Fruit fly (Drosophila melanogaster) whole organism, embryonic: ENCODE results near the gene MtnD.

Source experiments
- Ada2b ChIP-seq: fragments of 200-800 bp; sonication (Bioruptor generic); IDR thresholded peaks from 2 replicates; pipeline ENCODE4 v1.3.6; 2022; ENCODE audit warnings: missing biosample characterization, missing genetic modification characterization
- Adf1 ChIP-seq: fragments of 200-800 bp; sonication (Bioruptor generic); IDR thresholded peaks from 2 replicates; pipeline ENCODE4 v1.3.6; 2022; ENCODE audit warnings: missing biosample characterization, missing genetic modification characterization
- Aef1 ChIP-seq: fragments of 200-800 bp; sonication (Bioruptor generic); IDR thresholded peaks from 3 replicates; pipeline ENCODE4 v1.3.6; 2022; ENCODE audit warnings: missing biosample characterization, missing genetic modification characterization
- BtbVII ChIP-seq: fragments of 200-800 bp; sonication (Bioruptor generic); optimal IDR thresholded peaks from 3 replicates; lab custom pipeline; 2017; ENCODE audit warnings: missing biosample characterization, mild to moderate bottlenecking, missing genetic modification characterization
- CG10267 ChIP-seq: fragments of 200-800 bp; sonication (Bioruptor generic); optimal IDR thresholded peaks from 2 replicates; lab custom pipeline; 2018; ENCODE audit warnings: missing biosample characterization, mild to moderate bottlenecking, missing genetic modification characterization, moderate library complexity
- CG14710 ChIP-seq: fragments of 200-800 bp; sonication (Bioruptor generic); optimal IDR thresholded peaks from 3 replicates; lab custom pipeline; 2019; ENCODE audit warnings: missing biosample characterization, mild to moderate bottlenecking, missing genetic modification characterization, moderate library complexity
- CG14965 ChIP-seq: fragments of 200-800 bp; sonication (Bioruptor generic); optimal IDR thresholded peaks from 2 replicates; lab custom pipeline; 2016; ENCODE audit warnings: missing biosample characterization, missing genetic modification characterization, borderline replicate concordance
- CG1832 ChIP-seq: fragments of 200-800 bp; sonication (Bioruptor generic); optimal IDR thresholded peaks from 2 replicates; lab custom pipeline; 2017; ENCODE audit warnings: missing biosample characterization, mild to moderate bottlenecking, missing genetic modification characterization, inconsistent platforms
- CG2202 ChIP-seq: fragments of 200-800 bp; sonication (Bioruptor generic); optimal IDR thresholded peaks from 2 replicates; lab custom pipeline; 2018; ENCODE audit warnings: missing biosample characterization, mild to moderate bottlenecking, missing genetic modification characterization
- CG2678 ChIP-seq: fragments of 200-800 bp; sonication (Bioruptor generic); optimal IDR thresholded peaks from 3 replicates; lab custom pipeline; 2019; ENCODE audit warnings: missing biosample characterization, mild to moderate bottlenecking, missing genetic modification characterization, moderate library complexity
- CG2875 ChIP-seq: fragments of 200-800 bp; sonication (Bioruptor generic); optimal IDR thresholded peaks from 2 replicates; lab custom pipeline; 2017; ENCODE audit warnings: missing biosample characterization, mild to moderate bottlenecking, missing genetic modification characterization, missing genetic modification reagents
- CG34422 ChIP-seq: fragments of 200-800 bp; sonication (Bioruptor generic); IDR thresholded peaks from 3 replicates; pipeline ENCODE4 v1.3.6; 2022; ENCODE audit warnings: missing biosample characterization, missing genetic modification characterization
- CG4282 ChIP-seq: fragments of 200-800 bp; sonication (Bioruptor generic); optimal IDR thresholded peaks from 2 replicates; lab custom pipeline; 2016; ENCODE audit warnings: missing biosample characterization, missing genetic modification characterization
- CG6791 ChIP-seq: fragments of 200-800 bp; sonication (Bioruptor generic); IDR thresholded peaks from 3 replicates; pipeline ENCODE4 v1.3.6; 2022; ENCODE audit warnings: missing biosample characterization, missing genetic modification characterization; ENCODE audit not compliant: partially characterized antibody
- CG7745 ChIP-seq: fragments of 200-800 bp; sonication (Bioruptor generic); optimal IDR thresholded peaks from 2 replicates; lab custom pipeline; 2018; ENCODE audit warnings: missing biosample characterization, mild to moderate bottlenecking, missing genetic modification characterization, moderate library complexity
- CG7839 ChIP-seq: fragments of 200-800 bp; sonication (Bioruptor generic); optimal IDR thresholded peaks from 3 replicates; lab custom pipeline; 2018; ENCODE audit warnings: missing biosample characterization, mild to moderate bottlenecking, missing genetic modification characterization, moderate library complexity
- CG8089 ChIP-seq: fragments of 200-800 bp; sonication (Bioruptor generic); optimal IDR thresholded peaks from 3 replicates; lab custom pipeline; 2016; ENCODE audit warnings: missing biosample characterization, missing genetic modification characterization
- CG8290 ChIP-seq, 3 experiments: fragments of 200-800 bp; sonication (Bioruptor generic); optimal IDR thresholded peaks; 2 replicates each; lab custom pipeline; 2016 to 2019; ENCODE audit warnings: missing biosample characterization in 3 of 3, missing genetic modification characterization in 3 of 3, mild to moderate bottlenecking in 2 of 3, moderate library complexity in 1 of 3
- CHES-1-like ChIP-seq: fragments of 200-800 bp; sonication (Bioruptor generic); optimal IDR thresholded peaks from 2 replicates; lab custom pipeline; 2016; ENCODE audit warnings: missing biosample characterization, missing genetic modification characterization
- D19A ChIP-seq: fragments of 200-800 bp; optimal IDR thresholded peaks from 3 replicates; lab custom pipeline; 2019; ENCODE audit warnings: missing biosample characterization, mild to moderate bottlenecking, missing genetic modification characterization, moderate library complexity
- Dll ChIP-seq: fragments of 200-800 bp; sonication (Bioruptor generic); IDR thresholded peaks from 4 replicates; pipeline ENCODE4 v1.3.6; 2022; ENCODE audit warnings: missing biosample characterization, missing genetic modification characterization; ENCODE audit not compliant: partially characterized antibody
- Fer1 ChIP-seq: fragments of 200-800 bp; sonication (Bioruptor generic); optimal IDR thresholded peaks from 2 replicates; lab custom pipeline; 2017; ENCODE audit warnings: missing biosample characterization, mild to moderate bottlenecking, missing genetic modification characterization
- HLH4C ChIP-seq: fragments of 200-800 bp; sonication (Bioruptor generic); IDR thresholded peaks from 3 replicates; pipeline ENCODE4 v1.3.6; 2022; ENCODE audit warnings: missing biosample characterization, missing genetic modification characterization; ENCODE audit not compliant: partially characterized antibody
- Hr78 ChIP-seq, 2 experiments: fragments of 200-800 bp in 1 of 2; fragments of >200 bp in 1 of 2; sonication (Bioruptor generic) in 1 of 2; optimal IDR thresholded peaks; 2 replicates each; lab custom pipeline; 2017 to 2019; ENCODE audit warnings: missing biosample characterization in 2 of 2, missing genetic modification characterization in 2 of 2, mild to moderate bottlenecking in 1 of 2, moderate library complexity in 1 of 2
- MESR4 ChIP-seq: fragments of 200-800 bp; sonication (Bioruptor generic); optimal IDR thresholded peaks from 2 replicates; lab custom pipeline; 2018; ENCODE audit warnings: missing biosample characterization, mild to moderate bottlenecking, missing genetic modification characterization, moderate library complexity
- NFAT ChIP-seq: fragments of 200-800 bp; sonication (Bioruptor generic); IDR thresholded peaks from 2 replicates; pipeline ENCODE4 v1.3.6; 2022; ENCODE audit warnings: missing biosample characterization, missing genetic modification characterization
- Sox100B ChIP-seq: fragments of 200-800 bp; sonication (Bioruptor generic); optimal IDR thresholded peaks from 3 replicates; lab custom pipeline; 2018; ENCODE audit warnings: missing biosample characterization, mild to moderate bottlenecking, missing genetic modification characterization
- Ssrp ChIP-seq: fragments of 200-800 bp; sonication (Bioruptor generic); optimal IDR thresholded peaks from 2 replicates; lab custom pipeline; 2018; ENCODE audit warnings: missing biosample characterization, mild to moderate bottlenecking, missing genetic modification characterization, moderate library complexity
- abd-A ChIP-seq: fragments of 200-800 bp; sonication (Bioruptor generic); optimal IDR thresholded peaks from 3 replicates; lab custom pipeline; 2019; ENCODE audit warnings: missing biosample characterization, mild to moderate bottlenecking, missing genetic modification characterization, moderate library complexity
- bigmax ChIP-seq: fragments of 200-800 bp; sonication (Bioruptor generic); optimal IDR thresholded peaks from 2 replicates; lab custom pipeline; 2018; ENCODE audit warnings: missing biosample characterization, mild to moderate bottlenecking, missing genetic modification characterization
- cad ChIP-seq: fragments of >200 bp; optimal IDR thresholded peaks from 2 replicates; lab custom pipeline; 2017; ENCODE audit warnings: missing biosample characterization, missing genetic modification characterization
- cas ChIP-seq: fragments of 200-800 bp; sonication (Bioruptor generic); IDR thresholded peaks from 2 replicates; pipeline ENCODE4 v1.3.6; 2022; ENCODE audit warnings: missing biosample characterization, missing genetic modification characterization
- cg ChIP-seq: fragments of 200-800 bp; sonication (Bioruptor generic); optimal IDR thresholded peaks from 3 replicates; lab custom pipeline; 2019; ENCODE audit warnings: missing biosample characterization, mild to moderate bottlenecking, missing genetic modification characterization, moderate library complexity
- chinmo ChIP-seq: fragments of 200-800 bp; sonication (Bioruptor generic); IDR thresholded peaks from 4 replicates; pipeline ENCODE4 v1.3.6; 2022; ENCODE audit warnings: missing biosample characterization, missing genetic modification characterization; ENCODE audit not compliant: partially characterized antibody
- da ChIP-seq: fragments of 200-800 bp; sonication (Bioruptor generic); optimal IDR thresholded peaks from 2 replicates; lab custom pipeline; 2016; ENCODE audit warnings: missing biosample characterization, missing genetic modification characterization
- en ChIP-seq: fragments of 200-800 bp; sonication (Bioruptor generic); optimal IDR thresholded peaks from 2 replicates; lab custom pipeline; 2016; ENCODE audit warnings: missing biosample characterization, missing genetic modification characterization
- esg ChIP-seq: fragments of 200-800 bp; sonication (Bioruptor generic); conservative IDR thresholded peaks from 2 replicates; pipeline ENCODE4 v1.3.6; 2022; ENCODE audit warnings: missing biosample characterization, missing genetic modification characterization
- fd3F ChIP-seq: fragments of 200-800 bp; sonication (Bioruptor generic); optimal IDR thresholded peaks from 2 replicates; lab custom pipeline; 2018; ENCODE audit warnings: missing biosample characterization, mild to moderate bottlenecking, missing genetic modification characterization, moderate library complexity
- gfzf ChIP-seq: fragments of 200-800 bp; sonication (Bioruptor generic); optimal IDR thresholded peaks from 2 replicates; lab custom pipeline; 2016; ENCODE audit warnings: missing biosample characterization, mild to moderate bottlenecking, missing genetic modification characterization, moderate library complexity
- grau ChIP-seq: fragments of 200-800 bp; optimal IDR thresholded peaks from 3 replicates; lab custom pipeline; 2019; ENCODE audit warnings: missing biosample characterization, mild to moderate bottlenecking, missing genetic modification characterization, moderate library complexity
- nerfin-1 ChIP-seq: fragments of 200-800 bp; sonication (Bioruptor generic); optimal IDR thresholded peaks from 3 replicates; lab custom pipeline; 2019; ENCODE audit warnings: missing biosample characterization, mild to moderate bottlenecking, missing genetic modification characterization, moderate library complexity
- pb ChIP-seq: fragments of 200-800 bp; sonication (Bioruptor generic); optimal IDR thresholded peaks from 3 replicates; lab custom pipeline; 2016; ENCODE audit warnings: missing biosample characterization, missing genetic modification characterization
- phol ChIP-seq: fragments of 200-800 bp; sonication (Bioruptor generic); optimal IDR thresholded peaks from 3 replicates; lab custom pipeline; 2018; ENCODE audit warnings: missing biosample characterization, mild to moderate bottlenecking, missing genetic modification characterization, moderate library complexity
- pros ChIP-seq: fragments of 200-800 bp; sonication (Bioruptor generic); optimal IDR thresholded peaks from 3 replicates; lab custom pipeline; 2019; ENCODE audit warnings: missing biosample characterization, mild to moderate bottlenecking, missing genetic modification characterization, moderate library complexity
- stc ChIP-seq: fragments of 200-800 bp; sonication (Bioruptor generic); IDR thresholded peaks from 2 replicates; pipeline ENCODE4 v1.3.6; 2022; ENCODE audit warnings: missing biosample characterization, missing genetic modification characterization
- stwl ChIP-seq: fragments of 200-800 bp; sonication (Bioruptor generic); optimal IDR thresholded peaks from 3 replicates; lab custom pipeline; 2018; ENCODE audit warnings: missing biosample characterization, mild to moderate bottlenecking, missing genetic modification characterization, moderate library complexity
- vvl ChIP-seq: fragments of 200-800 bp; sonication (Bioruptor generic); IDR thresholded peaks from 2 replicates; pipeline ENCODE4 v1.3.6; 2022; ENCODE audit warnings: missing biosample characterization, missing genetic modification characterization
- wor ChIP-seq: fragments of 200-800 bp; sonication (Bioruptor generic); IDR thresholded peaks from 2 replicates; pipeline ENCODE4 v1.3.6; 2022; ENCODE audit warnings: missing biosample characterization, missing genetic modification characterization
- yki ChIP-seq: fragments of >200 bp; optimal IDR thresholded peaks from 3 replicates; lab custom pipeline; 2018

The MtnD gene

DNA sequence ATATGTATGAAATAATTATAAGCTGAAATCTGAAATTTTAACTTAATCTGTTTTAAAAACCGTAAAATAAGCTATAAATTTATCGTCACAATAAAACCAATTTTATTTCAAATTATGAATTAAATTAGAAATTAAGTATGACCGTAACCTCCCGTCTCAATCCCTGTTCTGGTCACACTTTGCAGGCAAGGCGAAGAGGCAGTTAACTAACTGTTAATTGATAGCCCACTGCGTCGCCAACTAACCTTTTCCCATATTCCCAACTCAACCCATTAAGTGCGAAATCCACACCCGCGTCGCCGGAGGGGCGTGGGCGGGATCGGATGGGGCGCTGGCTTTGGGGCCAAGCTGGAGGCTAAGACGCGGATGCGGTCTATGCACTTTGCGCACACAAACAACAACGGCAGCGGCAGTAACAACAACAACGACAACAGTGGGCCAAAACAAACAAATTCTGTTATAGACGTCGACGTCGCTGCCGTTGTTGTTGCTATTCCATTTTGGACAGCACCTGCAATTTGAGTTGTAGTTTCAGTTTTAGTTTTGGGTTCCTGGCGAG, 26.0 kb downstream of the MtnD start, which contains the start of gene CG5191 (continued):
- TF ChIP-seq CG7839: no peak
- no peak for TF ChIP-seq yki (lab: Kevin White, UChicago)
- no peak for TF ChIP-seq CG14965 (GFP tag; lab: Kevin White, UChicago)
- TF ChIP-seq CG2875: no peak
- no peak for TF ChIP-seq cas
- TF ChIP-seq CG10267 (tag; lab: Kevin White, UChicago): no peak
- no peak for TF ChIP-seq bigmax (GFP tag; lab: Kevin White, UChicago)
- TF ChIP-seq Adf1 (GFP tag; lab: Robert Waterston, UW): peak; percentile 47
- no peak for TF ChIP-seq da (GFP tag; lab: Kevin White, UChicago)
- TF ChIP-seq wor: 0 out of 2 replicates have a peak, but pooled peaks have one; percentile 10
- TF ChIP-seq stc (GFP tag; lab: Robert Waterston, UW): no peak
- TF ChIP-seq Ada2b (GFP tag; lab: Robert Waterston, UW): no peak; the same call in 1 of the 2 replicates
- no peak for TF ChIP-seq CHES-1-like (GFP tag; lab: Kevin White, UChicago)
- no peak for TF ChIP-seq Sox100B (GFP tag; lab: Kevin White, UChicago)
- TF ChIP-seq CG1832 (GFP tag; lab: Kevin White, UChicago): no peak
- TF ChIP-seq BtbVII (GFP tag; lab: Kevin White, UChicago): no peak
- 0 out of 2 replicates have a peak, but pooled peaks have one; percentile 2 for TF ChIP-seq vvl (GFP tag; lab: Robert Waterston, UW)
- no peak for TF ChIP-seq fd3F (GFP tag; lab: Kevin White, UChicago)
- TF ChIP-seq CG14710 (tag; lab: Kevin White, UChicago): peak; percentile 1
- peak; percentile 55; the same call in 3 of the 4 replicates for TF ChIP-seq Dll (GFP tag; lab: Robert Waterston, UW)
- no peak for TF ChIP-seq nerfin-1
- TF ChIP-seq pb: no peak
- TF ChIP-seq pros (GFP tag; lab: Kevin White, UChicago): no peak
- peak in 1 of 2 experiments; percentile 32 for TF ChIP-seq Hr78 (GFP tag; optimal IDR thresholded peaks at IDR 0.05; lab: Kevin White, UChicago)
- TF ChIP-seq HLH4C (GFP tag; lab: Robert Waterston, UW): no peak
- TF ChIP-seq CG6791 (GFP tag; lab: Robert Waterston, UW): no peak
- TF ChIP-seq CG8089: no peak
- TF ChIP-seq abd-A: peak; percentile 34
- TF ChIP-seq gfzf: peak; percentile 19
- no peak for TF ChIP-seq CG8290 (GFP tag; optimal IDR thresholded peaks at IDR 0.05; lab: Kevin White, UChicago)
- TF ChIP-seq CG8290 (tag; optimal IDR thresholded peaks at IDR 0.05; lab: Kevin White, UChicago): peak in 1 of 2 experiments; percentile 43
- no peak for TF ChIP-seq Ssrp (tag; lab: Kevin White, UChicago)
- no peak for TF ChIP-seq CG4282 (GFP tag; lab: Kevin White, UChicago)
- TF ChIP-seq Fer1: no peak
- no peak for TF ChIP-seq CG34422
- peak; percentile 15 for TF ChIP-seq CG2678
- peak; percentile 77 for TF ChIP-seq stwl (tag; lab: Kevin White, UChicago)
- TF ChIP-seq en (GFP tag; lab: Kevin White, UChicago): no peak
- TF ChIP-seq chinmo (GFP tag; lab: Robert Waterston, UW): peak; percentile 84; the same call in 1 of the 4 replicates
- TF ChIP-seq CG2202 (tag; lab: Kevin White, UChicago): no peak
- TF ChIP-seq NFAT (GFP tag; lab: Robert Waterston, UW): no peak
- TF ChIP-seq grau (tag; lab: Kevin White, UChicago): peak; percentile 21
- TF ChIP-seq esg (GFP tag; lab: Robert Waterston, UW): no peak
- peak; percentile 12 for TF ChIP-seq cg
- TF ChIP-seq Aef1 (GFP tag; lab: Robert Waterston, UW): peak; percentile 42; the same call in 1 of the 3 replicates
- peak; percentile 30 for TF ChIP-seq phol (tag; lab: Kevin White, UChicago)
- TF ChIP-seq MESR4 (GFP tag; lab: Kevin White, UChicago): peak; percentile 54
- TF ChIP-seq CG7745: peak; percentile 97
- peak; percentile 23 for TF ChIP-seq cad (GFP tag; lab: Kevin White, UChicago)
- TF ChIP-seq D19A (tag; lab: Kevin White, UChicago): peak; percentile 39
